Worm (Caenorhabditis elegans): ENCODE results near the gene sup-36.

DNA sequence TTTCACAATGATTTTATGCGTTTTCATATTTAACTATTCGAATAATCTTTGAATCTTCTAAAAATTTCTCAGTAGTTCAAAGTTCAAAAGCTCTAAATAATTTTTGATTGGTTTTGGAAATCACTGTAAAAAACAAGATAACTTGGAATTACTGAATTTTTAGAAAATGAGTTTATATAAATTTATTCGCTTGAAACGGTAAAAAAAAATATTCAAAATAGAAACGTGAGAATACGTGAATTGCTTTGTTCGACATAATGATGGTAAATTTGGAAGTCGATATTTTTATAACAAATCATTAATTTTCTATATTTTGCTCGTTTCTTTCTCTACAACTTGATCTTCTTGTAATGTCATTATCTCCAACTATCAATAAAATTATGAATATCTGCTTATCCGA, 21.9 kb downstream of the sup-36 start, which contains the start of gene C01B10.44:
- TF ChIP-seq lin-13 (GFP tag; optimal IDR thresholded peaks at IDR 0.05) (no peak), peb-1 (tag; optimal IDR thresholded peaks at IDR 0.05) (no peak), elt-3 (tag; optimal IDR thresholded peaks at IDR 0.05) (no peak), ztf-4 (tag; optimal IDR thresholded peaks at IDR 0.05) (no peak), nhr-77 (tag; optimal IDR thresholded peaks at IDR 0.05) (no peak)

Data from whole organism, L2 larva.